Worm (Caenorhabditis elegans) whole organism, young adult: ENCODE results near the gene T27E9.6.

Source experiments
- B0261.1 ChIP-seq: sonication (generic microtip); optimal IDR thresholded peaks from 2 replicates; lab custom pipeline; 2016; ENCODE audit warnings: mild to moderate bottlenecking, missing genetic modification characterization, moderate library complexity, missing compliant biosample characterization
- B0336.3 ChIP-seq: fragments of 200-800 bp; sonication (Bioruptor generic); IDR thresholded peaks from 2 replicates; pipeline ENCODE4 v1.3.6; 2022; ENCODE audit warnings: missing genetic modification characterization, missing compliant biosample characterization
- C06A6.2 ChIP-seq: fragments of 200-800 bp; sonication (Bioruptor generic); conservative IDR thresholded peaks from 2 replicates; pipeline ENCODE4 v1.3.6; 2022; ENCODE audit warnings: missing genetic modification characterization, missing compliant biosample characterization
- D2030.7 ChIP-seq: fragments of 200-800 bp; sonication (Bioruptor generic); IDR thresholded peaks from 2 replicates; pipeline ENCODE4 v1.3.6; 2022; ENCODE audit warnings: missing genetic modification reagents, missing genetic modification characterization, missing compliant biosample characterization
- F22D6.2 ChIP-seq: sonication (generic microtip); optimal IDR thresholded peaks from 2 replicates; lab custom pipeline; 2016; ENCODE audit warnings: mild to moderate bottlenecking, missing genetic modification characterization, missing compliant biosample characterization
- F52B5.7 ChIP-seq: sonication (generic microtip); optimal IDR thresholded peaks from 2 replicates; lab custom pipeline; 2016; ENCODE audit warnings: mild to moderate bottlenecking, missing genetic modification characterization, missing compliant biosample characterization
- F57A8.1 ChIP-seq: fragments of 200-800 bp; sonication (Bioruptor generic); optimal IDR thresholded peaks from 2 replicates; lab custom pipeline; 2018; ENCODE audit warnings: mild to moderate bottlenecking, missing genetic modification characterization, moderate library complexity, missing compliant biosample characterization
- F57C9.4 ChIP-seq: sonication (generic microtip); optimal IDR thresholded peaks from 2 replicates; lab custom pipeline; 2017; ENCODE audit warnings: mild to moderate bottlenecking, missing genetic modification characterization, missing compliant biosample characterization
- T07F8.4 ChIP-seq: sonication (generic microtip); optimal IDR thresholded peaks from 2 replicates; lab custom pipeline; 2016; ENCODE audit warnings: mild to moderate bottlenecking, missing genetic modification characterization, moderate library complexity, missing compliant biosample characterization
- Y67H2A.10 ChIP-seq: fragments of 200-800 bp; sonication (Bioruptor generic); conservative IDR thresholded peaks from 2 replicates; pipeline ENCODE4 v1.3.6; 2022; ENCODE audit warnings: missing genetic modification reagents, missing genetic modification characterization, missing compliant biosample characterization
- Y79H2A.3 ChIP-seq: fragments of 200-800 bp; sonication (Bioruptor generic); conservative IDR thresholded peaks from 2 replicates; pipeline ENCODE4 v1.3.6; 2022; ENCODE audit warnings: missing genetic modification reagents, missing genetic modification characterization, missing compliant biosample characterization
- aptf-3 ChIP-seq: fragments of 200-800 bp; sonication (Bioruptor generic); IDR thresholded peaks from 2 replicates; pipeline ENCODE4 v1.3.6; 2022; ENCODE audit warnings: missing genetic modification characterization, missing compliant biosample characterization
- bed-1 ChIP-seq: fragments of 200-800 bp; sonication (Bioruptor generic); IDR thresholded peaks from 2 replicates; pipeline ENCODE4 v1.3.6; 2022; ENCODE audit warnings: missing genetic modification reagents, missing genetic modification characterization, missing compliant biosample characterization
- ccch-3 ChIP-seq: fragments of 200-800 bp; sonication (Bioruptor generic); optimal IDR thresholded peaks from 2 replicates; lab custom pipeline; 2018; ENCODE audit warnings: mild to moderate bottlenecking, missing genetic modification characterization, missing compliant biosample characterization
- ceh-27 ChIP-seq: fragments of 200-800 bp; sonication (Bioruptor generic); optimal IDR thresholded peaks from 2 replicates; lab custom pipeline; 2018; ENCODE audit warnings: mild to moderate bottlenecking, missing genetic modification characterization, moderate library complexity, missing compliant biosample characterization
- ceh-79 ChIP-seq: sonication (generic microtip); optimal IDR thresholded peaks from 2 replicates; lab custom pipeline; 2017; ENCODE audit warnings: mild to moderate bottlenecking, missing genetic modification characterization, missing compliant biosample characterization
- chd-7 ChIP-seq: sonication (generic microtip); optimal IDR thresholded peaks from 2 replicates; lab custom pipeline; 2016; ENCODE audit warnings: mild to moderate bottlenecking, missing genetic modification characterization, moderate library complexity, missing compliant biosample characterization
- dox-1 ChIP-seq: fragments of 200-800 bp; sonication (Bioruptor generic); IDR thresholded peaks from 2 replicates; pipeline ENCODE4 v1.3.6; 2022; ENCODE audit warnings: missing genetic modification reagents, missing genetic modification characterization, missing compliant biosample characterization
- efl-1 ChIP-seq: fragments of 150-350 bp; optimal IDR thresholded peaks from 2 replicates; lab custom pipeline; 2014; ENCODE audit warnings: missing biosample characterization, missing genetic modification reagents, missing genetic modification characterization
- ets-4 ChIP-seq: fragments of 200-800 bp; sonication (Bioruptor generic); optimal IDR thresholded peaks from 2 replicates; lab custom pipeline; 2018; ENCODE audit warnings: mild to moderate bottlenecking, missing genetic modification characterization, missing compliant biosample characterization
- him-1 ChIP-seq: sonication (generic microtip); optimal IDR thresholded peaks from 2 replicates; lab custom pipeline; 2016; ENCODE audit warnings: missing genotype, missing genetic modification reagents, missing genetic modification characterization, missing compliant biosample characterization
- hlh-12 ChIP-seq: sonication (generic microtip); optimal IDR thresholded peaks from 2 replicates; lab custom pipeline; 2016; ENCODE audit warnings: missing genetic modification characterization, missing compliant biosample characterization
- hlh-26 ChIP-seq: fragments of 200-800 bp; sonication (Bioruptor generic); conservative IDR thresholded peaks from 2 replicates; pipeline ENCODE4 v1.3.6; 2022; ENCODE audit warnings: missing genetic modification reagents, missing genetic modification characterization, missing compliant biosample characterization
- hrde-1 ChIP-seq: sonication (generic microtip); optimal IDR thresholded peaks from 2 replicates; lab custom pipeline; 2016; ENCODE audit warnings: missing genetic modification characterization, mild to moderate bottlenecking, missing compliant biosample characterization, moderate library complexity, missing genotype, missing genetic modification reagents, borderline replicate concordance
- let-526 ChIP-seq: fragments of 200-800 bp; sonication (Bioruptor generic); IDR thresholded peaks from 2 replicates; pipeline ENCODE4 v1.3.6; 2022; ENCODE audit warnings: missing genetic modification reagents, missing genetic modification characterization, missing compliant biosample characterization
- lin-40 ChIP-seq: sonication (generic microtip); optimal IDR thresholded peaks from 2 replicates; lab custom pipeline; 2016; ENCODE audit warnings: missing genetic modification characterization, mild to moderate bottlenecking, missing compliant biosample characterization, missing genotype, missing genetic modification reagents
- lin-54 ChIP-seq: fragments of 200-800 bp; sonication (Bioruptor generic); optimal IDR thresholded peaks from 2 replicates; lab custom pipeline; 2018; ENCODE audit warnings: mild to moderate bottlenecking, missing genetic modification characterization, missing compliant biosample characterization
- lir-1 ChIP-seq: fragments of 200-800 bp; sonication (Bioruptor generic); conservative IDR thresholded peaks from 2 replicates; pipeline ENCODE4 v1.3.6; 2022; ENCODE audit warnings: missing genetic modification reagents, missing genetic modification characterization, missing compliant biosample characterization
- lsy-27 ChIP-seq: sonication (generic microtip); optimal IDR thresholded peaks from 2 replicates; lab custom pipeline; 2017; ENCODE audit warnings: missing genetic modification characterization, mild to moderate bottlenecking, missing compliant biosample characterization, antibody characterized with exemption, missing genotype, borderline replicate concordance; ENCODE audit not compliant: insufficient read depth
- madf-10 ChIP-seq: sonication (generic microtip); optimal IDR thresholded peaks from 2 replicates; lab custom pipeline; 2016; ENCODE audit warnings: mild to moderate bottlenecking, missing genetic modification characterization, missing compliant biosample characterization
- mcd-1 ChIP-seq: fragments of 200-800 bp; sonication (Bioruptor generic); IDR thresholded peaks from 2 replicates; pipeline ENCODE4 v1.3.6; 2022; ENCODE audit warnings: missing genetic modification reagents, missing genetic modification characterization, missing compliant biosample characterization
- nfya-1 ChIP-seq: sonication (generic microtip); optimal IDR thresholded peaks from 2 replicates; lab custom pipeline; 2017; ENCODE audit warnings: antibody characterized with exemption, missing compliant biosample characterization, missing genetic modification characterization, borderline replicate concordance; ENCODE audit not compliant: insufficient read depth
- nfya-2 ChIP-seq: fragments of 200-800 bp; sonication (Bioruptor generic); IDR thresholded peaks from 2 replicates; pipeline ENCODE4 v1.3.6; 2022; ENCODE audit warnings: missing genetic modification reagents, missing genetic modification characterization, missing compliant biosample characterization
- nhr-120 ChIP-seq: fragments of 200-800 bp; sonication (Bioruptor generic); IDR thresholded peaks from 2 replicates; pipeline ENCODE4 v1.3.6; 2022; ENCODE audit warnings: missing genetic modification characterization, missing compliant biosample characterization
- nhr-27 ChIP-seq: fragments of 200-800 bp; sonication (Bioruptor generic); optimal IDR thresholded peaks from 2 replicates; lab custom pipeline; 2018; ENCODE audit warnings: mild to moderate bottlenecking, missing genetic modification characterization, moderate library complexity, missing compliant biosample characterization
- nhr-80 ChIP-seq: sonication (generic microtip); optimal IDR thresholded peaks from 2 replicates; lab custom pipeline; 2016; ENCODE audit warnings: missing genetic modification characterization, missing compliant biosample characterization
- pha-4 ChIP-seq: fragments of 150-350 bp; sonication (generic microtip); optimal IDR thresholded peaks from 2 replicates; lab custom pipeline; 2014; ENCODE audit warnings: missing biosample characterization, missing genetic modification reagents, missing genetic modification characterization
- rpc-1 ChIP-seq, 2 experiments: fragments of 150-350 bp in 1 of 2; sonication (generic microtip) in 1 of 2; optimal IDR thresholded peaks; 2 replicates each; lab custom pipeline; 2014 to 2018; ENCODE audit warnings: missing biosample characterization in 1 of 2, missing genetic modification characterization in 1 of 2, missing genetic modification reagents in 1 of 2, missing genotype in 1 of 2
- snpc-1.1 ChIP-seq: sonication (generic microtip); optimal IDR thresholded peaks from 2 replicates; lab custom pipeline; 2017; ENCODE audit warnings: missing genetic modification characterization, mild to moderate bottlenecking, missing compliant biosample characterization, antibody characterized with exemption, moderate library complexity, missing genotype, missing genetic modification reagents; ENCODE audit not compliant: insufficient read depth
- tlf-1 ChIP-seq: fragments of 200-800 bp; sonication (Bioruptor generic); optimal IDR thresholded peaks from 2 replicates; lab custom pipeline; 2018; ENCODE audit warnings: mild to moderate bottlenecking, missing genetic modification characterization, missing compliant biosample characterization
- zim-3 ChIP-seq: sonication (generic microtip); optimal IDR thresholded peaks from 2 replicates; lab custom pipeline; 2017; ENCODE audit warnings: mild to moderate bottlenecking, missing genetic modification characterization, moderate library complexity, missing compliant biosample characterization
- ztf-18 ChIP-seq: sonication (generic microtip); optimal IDR thresholded peaks from 2 replicates; lab custom pipeline; 2016; ENCODE audit warnings: missing genotype, mild to moderate bottlenecking, missing genetic modification characterization, missing compliant biosample characterization
- ztf-22 ChIP-seq: fragments of 200-800 bp; sonication (Bioruptor generic); optimal IDR thresholded peaks from 2 replicates; lab custom pipeline; 2018; ENCODE audit warnings: mild to moderate bottlenecking, missing genetic modification characterization, moderate library complexity, missing compliant biosample characterization
- ztf-25 ChIP-seq: fragments of 200-800 bp; sonication (Bioruptor generic); IDR thresholded peaks from 2 replicates; pipeline ENCODE4 v1.3.6; 2022; ENCODE audit warnings: missing genetic modification reagents, missing genetic modification characterization, missing compliant biosample characterization

T27E9.6 gene

DNA sequence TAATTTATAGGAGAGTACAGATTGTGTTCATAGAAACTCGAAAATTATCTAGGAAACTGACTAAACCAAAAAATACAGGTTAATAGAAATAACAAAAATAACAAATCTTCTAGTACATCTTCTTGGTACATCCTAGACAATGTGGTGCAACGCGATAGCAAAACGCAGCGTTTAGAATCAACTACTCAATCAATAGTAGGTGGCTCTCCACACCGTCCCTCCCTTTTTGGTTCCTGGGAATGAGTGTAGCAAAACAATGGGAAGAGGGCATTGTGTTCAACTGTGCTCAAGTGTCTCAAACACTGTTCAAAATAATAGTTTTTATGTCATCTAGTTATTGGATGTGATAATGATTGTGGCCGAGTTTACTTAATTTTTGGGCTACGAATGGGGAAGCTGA lies at the start of gene T27E9.6:
Gene T27E9.6 (minus strand): TSS at position 101 of the 400 bp plus-strand sequence.
- no peak for TF ChIP-seq ztf-18
- TF ChIP-seq bed-1 (GFP tag; lab: Robert Waterston, UW) = no peak
- TF ChIP-seq ztf-22 (GFP tag; lab: Kevin White, UChicago) = no peak
- no peak for TF ChIP-seq ceh-27 (GFP tag; lab: Kevin White, UChicago)
- TF ChIP-seq snpc-1.1 (tag; lab: Kevin White, UChicago) = no peak
- no peak for TF ChIP-seq hlh-12 (tag; lab: Kevin White, UChicago)
- no peak for TF ChIP-seq rpc-1 (optimal IDR thresholded peaks at IDR 0.05; lab: Kevin White, UChicago)
- TF ChIP-seq rpc-1 (tag; optimal IDR thresholded peaks at IDR 0.05; lab: Kevin White, UChicago) = no peak
- no peak for TF ChIP-seq T07F8.4 (tag; lab: Kevin White, UChicago)
- TF ChIP-seq nhr-120 (GFP tag; lab: Robert Waterston, UW) = no peak
- no peak for TF ChIP-seq tlf-1 (GFP tag; lab: Kevin White, UChicago)
- TF ChIP-seq nhr-27 (tag; lab: Kevin White, UChicago) = no peak
- no peak for TF ChIP-seq dox-1 (GFP tag; lab: Robert Waterston, UW)
- TF ChIP-seq zim-3 (tag; lab: Kevin White, UChicago) = no peak
- no peak for TF ChIP-seq ets-4
- no peak for TF ChIP-seq nhr-80

- TF ChIP-seq aptf-3 (GFP tag; lab: Robert Waterston, UW) = no peak
- TF ChIP-seq nhr-27 (tag; lab: Kevin White, UChicago) = no peak
- TF ChIP-seq nfya-1 (tag; lab: Kevin White, UChicago) = no peak
- peak; percentile 36 for TF ChIP-seq nhr-80
- no peak for TF ChIP-seq B0336.3 (GFP tag; lab: Robert Waterston, UW)
- no peak for TF ChIP-seq him-1 (tag; lab: Kevin White, UChicago)
These were observed 49.6 kb upstream of the T27E9.6 start for ce11 chrIII:13526191-13526590.

ce11 chrIII:13525118-13525839 lies 48.7 kb upstream of the T27E9.6 start:
- no peak for TF ChIP-seq F52B5.7 (tag; lab: Kevin White, UChicago)
- TF ChIP-seq ceh-79 (tag; lab: Kevin White, UChicago) = no peak
- TF ChIP-seq mcd-1 (GFP tag; lab: Robert Waterston, UW) = no peak
- no peak for TF ChIP-seq chd-7
- TF ChIP-seq nfya-2 = no peak
- no peak for TF ChIP-seq lin-54
- TF ChIP-seq D2030.7 (GFP tag; lab: Robert Waterston, UW) = no peak
- no peak for TF ChIP-seq madf-10
- TF ChIP-seq B0261.1 = no peak
- no peak for TF ChIP-seq hrde-1 (tag; lab: Kevin White, UChicago)
- no peak for TF ChIP-seq Y79H2A.3
- TF ChIP-seq efl-1 (GFP tag; lab: Kevin White, UChicago) = no peak
- TF ChIP-seq lin-40 (tag; lab: Kevin White, UChicago) = no peak
- no peak for TF ChIP-seq Y67H2A.10 (GFP tag; lab: Robert Waterston, UW)
- TF ChIP-seq C06A6.2 (GFP tag; lab: Robert Waterston, UW) = no peak

- no peak for TF ChIP-seq ccch-3
- TF ChIP-seq F57C9.4 (tag; lab: Kevin White, UChicago) = no peak
- TF ChIP-seq pha-4 = no peak
- TF ChIP-seq let-526 (GFP tag; lab: Robert Waterston, UW) = no peak
- TF ChIP-seq ztf-22 (GFP tag; lab: Kevin White, UChicago) = no peak
- TF ChIP-seq F57A8.1 (GFP tag; lab: Kevin White, UChicago) = no peak
- no peak for TF ChIP-seq lsy-27 (tag; lab: Kevin White, UChicago)
- TF ChIP-seq ztf-25 (GFP tag; lab: Robert Waterston, UW) = no peak
- no peak for TF ChIP-seq F22D6.2
- TF ChIP-seq lir-1 (GFP tag; lab: Robert Waterston, UW) = no peak
- TF ChIP-seq nhr-80 = no peak
- TF ChIP-seq hlh-26 (GFP tag; lab: Robert Waterston, UW) = no peak
- TF ChIP-seq rpc-1 (optimal IDR thresholded peaks at IDR 0.05; lab: Kevin White, UChicago) = no peak
- no peak for TF ChIP-seq rpc-1 (tag; optimal IDR thresholded peaks at IDR 0.05; lab: Kevin White, UChicago)
These were observed 47.4 kb upstream of the T27E9.6 start, which contains the start of gene pod-1 for ce11 chrIII:13524021-13524420. pod-1 (minus strand) TSS chrIII:13524121.
